Fruit fly (Drosophila melanogaster) whole organism, prepupa: Measurements from ENCODE around the gene CG18547.
A peak's percentile ranks its signal among the peaks of the same experiment; 100 is the strongest.

Experiments used
- CG10669 ChIP-seq: fragments of 200-800 bp; sonication (Bioruptor generic); optimal IDR thresholded peaks from 3 replicates; lab custom pipeline; 2018; ENCODE audit warnings: missing biosample characterization, mild to moderate bottlenecking, missing genetic modification characterization, moderate library complexity
- CG11294 ChIP-seq: fragments of 200-800 bp; sonication (Bioruptor generic); IDR thresholded peaks from 2 replicates; pipeline ENCODE4 v1.3.6; 2022; ENCODE audit warnings: missing biosample characterization, missing genetic modification characterization
- CG11902 ChIP-seq: fragments of 200-800 bp; sonication (Bioruptor generic); optimal IDR thresholded peaks from 3 replicates; lab custom pipeline; 2016; ENCODE audit warnings: missing biosample characterization, missing genetic modification characterization
- CG15336 ChIP-seq: fragments of 200-800 bp; sonication (Bioruptor generic); IDR thresholded peaks from 2 replicates; pipeline ENCODE4 v1.3.6; 2022; ENCODE audit warnings: missing biosample characterization, missing genetic modification characterization
- CG1621 ChIP-seq: fragments of 200-800 bp; sonication (Bioruptor generic); optimal IDR thresholded peaks from 3 replicates; lab custom pipeline; 2018; ENCODE audit warnings: missing biosample characterization, mild to moderate bottlenecking, missing genetic modification characterization
- CG3032 ChIP-seq: fragments of 200-800 bp; optimal IDR thresholded peaks from 2 replicates; lab custom pipeline; 2019; ENCODE audit warnings: missing biosample characterization, mild to moderate bottlenecking, missing genetic modification characterization, moderate library complexity
- CG34406 ChIP-seq: fragments of 200-800 bp; sonication (Bioruptor generic); optimal IDR thresholded peaks from 3 replicates; lab custom pipeline; 2016; ENCODE audit warnings: missing biosample characterization, missing genetic modification characterization
- CG4318 ChIP-seq: fragments of 200-800 bp; sonication (Bioruptor generic); optimal IDR thresholded peaks from 3 replicates; lab custom pipeline; 2017; ENCODE audit warnings: missing biosample characterization, mild to moderate bottlenecking, missing genetic modification characterization
- CG6163 ChIP-seq: fragments of 200-800 bp; sonication (Bioruptor generic); IDR thresholded peaks from 3 replicates; pipeline ENCODE4 v1.3.6; 2022; ENCODE audit warnings: missing biosample characterization, missing genetic modification characterization
- CG6276 ChIP-seq: fragments of 200-800 bp; sonication (Bioruptor generic); optimal IDR thresholded peaks from 2 replicates; lab custom pipeline; 2017; ENCODE audit warnings: missing biosample characterization, mild to moderate bottlenecking, missing genetic modification characterization
- CG6792 ChIP-seq: fragments of 200-800 bp; sonication (Bioruptor generic); optimal IDR thresholded peaks from 3 replicates; lab custom pipeline; 2016; ENCODE audit warnings: missing biosample characterization, missing genetic modification characterization
- CG6808 ChIP-seq: fragments of 200-800 bp; sonication (Bioruptor generic); optimal IDR thresholded peaks from 3 replicates; lab custom pipeline; 2017; ENCODE audit warnings: missing biosample characterization, missing genetic modification characterization, mild to moderate bottlenecking, moderate library complexity, missing genetic modification reagents
- CG6854 ChIP-seq: fragments of 200-800 bp; sonication (Bioruptor generic); optimal IDR thresholded peaks from 2 replicates; lab custom pipeline; 2017; ENCODE audit warnings: missing biosample characterization, mild to moderate bottlenecking, missing genetic modification characterization
- CG7368 ChIP-seq: fragments of 200-800 bp; sonication (Bioruptor generic); optimal IDR thresholded peaks from 3 replicates; lab custom pipeline; 2016; ENCODE audit warnings: missing biosample characterization, missing genetic modification characterization
- CG8119 ChIP-seq: fragments of 200-800 bp; sonication (Bioruptor generic); IDR thresholded peaks from 3 replicates; pipeline ENCODE4 v1.3.6; 2022; ENCODE audit warnings: missing biosample characterization, missing genetic modification characterization
- CG8632 ChIP-seq: fragments of 200-800 bp; sonication (Bioruptor generic); optimal IDR thresholded peaks from 3 replicates; lab custom pipeline; 2016; ENCODE audit warnings: missing biosample characterization, missing genetic modification characterization
- CG9139 ChIP-seq: fragments of 200-800 bp; sonication (Bioruptor generic); optimal IDR thresholded peaks from 3 replicates; lab custom pipeline; 2017; ENCODE audit warnings: missing biosample characterization, mild to moderate bottlenecking, missing genetic modification characterization
- Eip75B ChIP-seq: fragments of 200-800 bp; sonication (Bioruptor generic); optimal IDR thresholded peaks from 3 replicates; lab custom pipeline; 2016; ENCODE audit warnings: missing biosample characterization, missing genetic modification characterization
- Eip93F ChIP-seq: fragments of 200-800 bp; sonication (Bioruptor generic); optimal IDR thresholded peaks from 2 replicates; lab custom pipeline; 2016; ENCODE audit warnings: missing biosample characterization, mild to moderate bottlenecking, missing genetic modification characterization
- Ets21C ChIP-seq: fragments of 200-800 bp; sonication (Bioruptor generic); optimal IDR thresholded peaks from 3 replicates; lab custom pipeline; 2016; ENCODE audit warnings: missing biosample characterization, missing genetic modification characterization
- Ets96B ChIP-seq: fragments of 200-800 bp; optimal IDR thresholded peaks from 2 replicates; lab custom pipeline; 2019; ENCODE audit warnings: missing biosample characterization, mild to moderate bottlenecking, missing genetic modification characterization, moderate library complexity
- Hr38 ChIP-seq: sonication (Bioruptor generic); optimal IDR thresholded peaks from 2 replicates; lab custom pipeline; 2016; ENCODE audit warnings: missing biosample characterization, missing genetic modification characterization
- Hr4 ChIP-seq: fragments of 200-800 bp; sonication (Bioruptor generic); optimal IDR thresholded peaks from 3 replicates; lab custom pipeline; 2016; ENCODE audit warnings: missing biosample characterization, missing genetic modification characterization
- Lpt ChIP-seq: fragments of 200-800 bp; sonication (Bioruptor generic); optimal IDR thresholded peaks from 3 replicates; lab custom pipeline; 2016; ENCODE audit warnings: missing biosample characterization, missing genetic modification characterization
- OdsH ChIP-seq: fragments of 200-800 bp; sonication (Bioruptor generic); optimal IDR thresholded peaks from 3 replicates; lab custom pipeline; 2016; ENCODE audit warnings: missing biosample characterization, missing genetic modification characterization
- Smox ChIP-seq: fragments of 200-800 bp; sonication (Bioruptor generic); optimal IDR thresholded peaks from 3 replicates; lab custom pipeline; 2016; ENCODE audit warnings: missing biosample characterization, missing genetic modification characterization
- Sox102F ChIP-seq: fragments of 200-800 bp; sonication (Bioruptor generic); optimal IDR thresholded peaks from 2 replicates; lab custom pipeline; 2016; ENCODE audit warnings: missing biosample characterization, mild to moderate bottlenecking, missing genetic modification characterization
- Sox15 ChIP-seq: fragments of 200-800 bp; sonication (Bioruptor generic); optimal IDR thresholded peaks from 3 replicates; lab custom pipeline; 2016; ENCODE audit warnings: missing biosample characterization, missing genetic modification characterization
- achi ChIP-seq: fragments of 200-800 bp; sonication (Bioruptor generic); optimal IDR thresholded peaks from 3 replicates; lab custom pipeline; 2016; ENCODE audit warnings: missing biosample characterization, missing genetic modification characterization
- acj6 ChIP-seq: fragments of 200-800 bp; sonication (Bioruptor generic); optimal IDR thresholded peaks from 3 replicates; lab custom pipeline; 2016; ENCODE audit warnings: missing biosample characterization, missing genetic modification characterization
- cyc ChIP-seq: fragments of 200-800 bp; sonication (Bioruptor generic); optimal IDR thresholded peaks from 3 replicates; lab custom pipeline; 2016; ENCODE audit warnings: missing biosample characterization, missing genetic modification characterization
- dac ChIP-seq: fragments of 200-800 bp; sonication (Bioruptor generic); optimal IDR thresholded peaks from 2 replicates; lab custom pipeline; 2017; ENCODE audit warnings: missing biosample characterization, mild to moderate bottlenecking, missing genetic modification characterization
- dsx ChIP-seq: fragments of 200-800 bp; optimal IDR thresholded peaks from 3 replicates; lab custom pipeline; 2019; ENCODE audit warnings: missing biosample characterization, mild to moderate bottlenecking, missing genetic modification characterization, moderate library complexity; ENCODE audit not compliant: poor library complexity, severe bottlenecking
- eg ChIP-seq: fragments of 200-800 bp; sonication (Bioruptor generic); IDR thresholded peaks from 3 replicates; pipeline ENCODE4 v1.3.6; 2022; ENCODE audit warnings: missing biosample characterization, missing genetic modification characterization
- esn ChIP-seq: fragments of 200-800 bp; sonication (Bioruptor generic); optimal IDR thresholded peaks from 2 replicates; lab custom pipeline; 2016; ENCODE audit warnings: missing biosample characterization, mild to moderate bottlenecking, missing genetic modification characterization, moderate library complexity
- fd59A ChIP-seq: fragments of 200-800 bp; sonication (Bioruptor generic); optimal IDR thresholded peaks from 2 replicates; lab custom pipeline; 2017; ENCODE audit warnings: missing biosample characterization, mild to moderate bottlenecking, missing genetic modification characterization, missing genetic modification reagents
- fd85E ChIP-seq: fragments of 200-800 bp; sonication (Bioruptor generic); optimal IDR thresholded peaks from 3 replicates; lab custom pipeline; 2016; ENCODE audit warnings: missing biosample characterization, missing genetic modification characterization
- fkh ChIP-seq: fragments of 200-800 bp; sonication (Bioruptor generic); optimal IDR thresholded peaks from 3 replicates; lab custom pipeline; 2017; ENCODE audit warnings: missing biosample characterization, mild to moderate bottlenecking, missing genetic modification characterization, moderate library complexity
- lz ChIP-seq: fragments of 200-800 bp; sonication (Bioruptor generic); optimal IDR thresholded peaks from 3 replicates; lab custom pipeline; 2016; ENCODE audit warnings: missing biosample characterization, missing genetic modification characterization
- net ChIP-seq: fragments of 200-800 bp; sonication (Bioruptor generic); optimal IDR thresholded peaks from 3 replicates; lab custom pipeline; 2016; ENCODE audit warnings: missing biosample characterization, missing genetic modification characterization
- pdm3 ChIP-seq: fragments of 200-800 bp; sonication (Bioruptor generic); optimal IDR thresholded peaks from 3 replicates; lab custom pipeline; 2016; ENCODE audit warnings: missing biosample characterization, missing genetic modification characterization
- spab ChIP-seq: fragments of 200-800 bp; sonication (Bioruptor generic); optimal IDR thresholded peaks from 2 replicates; lab custom pipeline; 2017; ENCODE audit warnings: missing biosample characterization, mild to moderate bottlenecking, missing genetic modification characterization, missing genetic modification reagents
- ss ChIP-seq, 2 experiments: fragments of 200-800 bp; sonication (Bioruptor generic); optimal IDR thresholded peaks; 2 replicates in 1 of 2; 3 replicates in 1 of 2; lab custom pipeline; 2017 to 2018; ENCODE audit warnings: mild to moderate bottlenecking in 2 of 2, missing biosample characterization in 2 of 2, missing genetic modification characterization in 2 of 2, moderate library complexity in 1 of 2
- topi ChIP-seq: fragments of 200-800 bp; sonication (Bioruptor generic); optimal IDR thresholded peaks from 3 replicates; lab custom pipeline; 2016; ENCODE audit warnings: missing biosample characterization, missing genetic modification characterization
- vri ChIP-seq: fragments of 200-800 bp; sonication (Bioruptor generic); optimal IDR thresholded peaks from 3 replicates; lab custom pipeline; 2016; ENCODE audit warnings: missing biosample characterization, mild to moderate bottlenecking, missing genetic modification characterization

The CG18547 gene

dm6 chr3R:11947079-11947869 is 32.9 kb downstream of the CG18547 start (continued):
- peak; percentile 72 for TF ChIP-seq CG6163 (GFP tag; lab: Robert Waterston, UW)
- TF ChIP-seq acj6 (GFP tag; lab: Kevin White, UChicago) = peak; percentile 63
- TF ChIP-seq spab (GFP tag; lab: Kevin White, UChicago) = peak; percentile 61
- TF ChIP-seq vri (GFP tag; lab: Kevin White, UChicago) = peak; percentile 53
- TF ChIP-seq CG11294 (GFP tag; lab: Robert Waterston, UW) = no peak
- TF ChIP-seq CG34406 (GFP tag; lab: Kevin White, UChicago) = peak; percentile 68
- peak; percentile 53 for TF ChIP-seq CG3032 (tag; lab: Kevin White, UChicago)
- TF ChIP-seq ss (GFP tag; optimal IDR thresholded peaks at IDR 0.05; lab: Kevin White, UChicago) = peak; percentile 37 to 70
- TF ChIP-seq Ets21C = peak; percentile 64
- TF ChIP-seq Lpt = no peak
- TF ChIP-seq eg = peak; percentile 74
- TF ChIP-seq net (GFP tag; lab: Kevin White, UChicago) = peak; percentile 55
- TF ChIP-seq CG7368 (GFP tag; lab: Kevin White, UChicago) = peak; percentile 60
- no peak for TF ChIP-seq CG6854 (GFP tag; lab: Kevin White, UChicago)
- TF ChIP-seq CG10669 (GFP tag; lab: Kevin White, UChicago) = peak; percentile 62
- TF ChIP-seq CG6792 = peak; percentile 69
- peak; percentile 84 for TF ChIP-seq cyc (GFP tag; lab: Kevin White, UChicago)
- peak; percentile 3 for TF ChIP-seq Eip93F (GFP tag; lab: Kevin White, UChicago)
- peak; percentile 76 for TF ChIP-seq lz (GFP tag; lab: Kevin White, UChicago)
- TF ChIP-seq achi (GFP tag; lab: Kevin White, UChicago) = peak; percentile 68
- peak; percentile 67 for TF ChIP-seq fkh (GFP tag; lab: Kevin White, UChicago)
- peak; percentile 35 for TF ChIP-seq fd59A
- TF ChIP-seq esn (GFP tag; lab: Kevin White, UChicago) = peak; percentile 78
- TF ChIP-seq OdsH (GFP tag; lab: Kevin White, UChicago) = peak; percentile 63

dm6 chr3R:11945450-11946317 is 34.5 kb downstream of the CG18547 start:
- TF ChIP-seq CG1621 (tag; lab: Kevin White, UChicago) = peak; percentile 5
- no peak for TF ChIP-seq fd85E (GFP tag; lab: Kevin White, UChicago)
- no peak for TF ChIP-seq Hr38
- peak; percentile 21 for TF ChIP-seq CG4318 (GFP tag; lab: Kevin White, UChicago)
- TF ChIP-seq achi (GFP tag; lab: Kevin White, UChicago) = peak; percentile 45
- peak; percentile 24 for TF ChIP-seq CG6808 (GFP tag; lab: Kevin White, UChicago)
- peak; percentile 61; the same call in 2 of the 3 replicates for TF ChIP-seq CG8119 (GFP tag; lab: Robert Waterston, UW)
- TF ChIP-seq CG6792 = no peak
- TF ChIP-seq CG8632 (GFP tag; lab: Kevin White, UChicago) = no peak
- no peak for TF ChIP-seq CG11902 (GFP tag; lab: Kevin White, UChicago)
- peak; percentile 39 for TF ChIP-seq CG6276 (GFP tag; lab: Kevin White, UChicago)
- TF ChIP-seq acj6 (GFP tag; lab: Kevin White, UChicago) = peak; percentile 7
- TF ChIP-seq CG6854 (GFP tag; lab: Kevin White, UChicago) = no peak
- no peak for TF ChIP-seq Smox
- no peak for TF ChIP-seq Sox102F (GFP tag; lab: Kevin White, UChicago)
- no peak for TF ChIP-seq topi
- TF ChIP-seq Ets21C = no peak
- no peak for TF ChIP-seq spab (GFP tag; lab: Kevin White, UChicago)
- peak; percentile 30 for TF ChIP-seq Hr4 (GFP tag; lab: Kevin White, UChicago)
- TF ChIP-seq fkh (GFP tag; lab: Kevin White, UChicago) = no peak
- peak; percentile 14 for TF ChIP-seq Ets96B
- peak; percentile 36 for TF ChIP-seq CG3032 (tag; lab: Kevin White, UChicago)
- peak; percentile 6 for TF ChIP-seq pdm3 (GFP tag; lab: Kevin White, UChicago)
- TF ChIP-seq Eip75B (GFP tag; lab: Kevin White, UChicago) = no peak
- TF ChIP-seq OdsH (GFP tag; lab: Kevin White, UChicago) = peak; percentile 10
- TF ChIP-seq dac (GFP tag; lab: Kevin White, UChicago) = no peak
- TF ChIP-seq esn (GFP tag; lab: Kevin White, UChicago) = no peak
- no peak for TF ChIP-seq Sox15 (GFP tag; lab: Kevin White, UChicago)
- no peak for TF ChIP-seq CG15336 (GFP tag; lab: Robert Waterston, UW)
- TF ChIP-seq CG9139 = no peak
- TF ChIP-seq fd59A = no peak
- no peak for TF ChIP-seq dsx (GFP tag; lab: Kevin White, UChicago)
- no peak for TF ChIP-seq lz (GFP tag; lab: Kevin White, UChicago)
